Fruit fly (Drosophila melanogaster) whole organism, embryonic: Measurements from ENCODE around the gene kz.

ENCODE experiments used
- Aef1 ChIP-seq: fragments of 200-800 bp; sonication (Bioruptor generic); IDR thresholded peaks from 3 replicates; pipeline ENCODE4 v1.3.6; 2022; ENCODE audit warnings: missing biosample characterization, missing genetic modification characterization
- B-H2 ChIP-seq: fragments of 200-800 bp; sonication (Bioruptor generic); optimal IDR thresholded peaks from 2 replicates; lab custom pipeline; 2018; ENCODE audit warnings: missing biosample characterization, mild to moderate bottlenecking, missing genetic modification characterization
- CG10321 ChIP-seq: fragments of 200-800 bp; sonication (Bioruptor generic); IDR thresholded peaks from 2 replicates; pipeline ENCODE4 v1.3.6; 2022; ENCODE audit warnings: missing biosample characterization, missing genetic modification characterization
- CG10654 ChIP-seq: fragments of 200-800 bp; sonication (Bioruptor generic); optimal IDR thresholded peaks from 2 replicates; lab custom pipeline; 2016; ENCODE audit warnings: missing biosample characterization, missing genetic modification characterization
- CG11398 ChIP-seq: fragments of 200-800 bp; sonication (Bioruptor generic); optimal IDR thresholded peaks from 2 replicates; lab custom pipeline; 2016; ENCODE audit warnings: missing biosample characterization, missing genetic modification characterization
- CG11504 ChIP-seq: fragments of 200-800 bp; sonication (Bioruptor generic); optimal IDR thresholded peaks from 3 replicates; lab custom pipeline; 2019; ENCODE audit warnings: missing biosample characterization, mild to moderate bottlenecking, missing genetic modification characterization, moderate library complexity
- CG11695 ChIP-seq: fragments of 200-800 bp; sonication (Bioruptor generic); IDR thresholded peaks from 3 replicates; pipeline ENCODE4 v1.3.6; 2022; ENCODE audit warnings: missing biosample characterization, missing genetic modification characterization
- CG11723 ChIP-seq: fragments of 200-800 bp; sonication (Bioruptor generic); optimal IDR thresholded peaks from 2 replicates; lab custom pipeline; 2017; ENCODE audit warnings: missing biosample characterization, mild to moderate bottlenecking, missing genetic modification characterization
- CG13296 ChIP-seq: fragments of 200-800 bp; sonication (Bioruptor generic); optimal IDR thresholded peaks from 3 replicates; lab custom pipeline; 2018; ENCODE audit warnings: missing biosample characterization, mild to moderate bottlenecking, missing genetic modification characterization
- CG13624 ChIP-seq: fragments of 200-800 bp; sonication (Bioruptor generic); optimal IDR thresholded peaks from 2 replicates; lab custom pipeline; 2016; ENCODE audit warnings: missing biosample characterization, missing genetic modification characterization
- CG13894 ChIP-seq: fragments of 200-800 bp; sonication (Bioruptor generic); optimal IDR thresholded peaks from 3 replicates; lab custom pipeline; 2018; ENCODE audit warnings: missing biosample characterization, mild to moderate bottlenecking, missing genetic modification characterization, moderate library complexity
- CG15696 ChIP-seq: fragments of 200-800 bp; sonication (Bioruptor generic); optimal IDR thresholded peaks from 2 replicates; lab custom pipeline; 2019; ENCODE audit warnings: missing biosample characterization, mild to moderate bottlenecking, missing genetic modification characterization, moderate library complexity
- CG16779 ChIP-seq: fragments of 200-800 bp; sonication (Bioruptor generic); IDR thresholded peaks from 2 replicates; pipeline ENCODE4 v1.3.6; 2022; ENCODE audit warnings: missing biosample characterization, missing genetic modification characterization
- CG1832 ChIP-seq: fragments of 200-800 bp; sonication (Bioruptor generic); optimal IDR thresholded peaks from 2 replicates; lab custom pipeline; 2017; ENCODE audit warnings: missing biosample characterization, mild to moderate bottlenecking, missing genetic modification characterization, inconsistent platforms
- CG3065 ChIP-seq: fragments of 200-800 bp; sonication (Bioruptor generic); optimal IDR thresholded peaks from 2 replicates; lab custom pipeline; 2016; ENCODE audit warnings: missing biosample characterization, missing genetic modification characterization
- CG31224 ChIP-seq: fragments of 200-800 bp; sonication (Bioruptor generic); IDR thresholded peaks from 2 replicates; pipeline ENCODE4 v1.3.6; 2022; ENCODE audit warnings: missing biosample characterization, missing genetic modification characterization
- CG34224 ChIP-seq: fragments of 200-800 bp; sonication (Bioruptor generic); IDR thresholded peaks from 3 replicates; pipeline ENCODE4 v1.3.6; 2022; ENCODE audit warnings: missing biosample characterization, missing genetic modification characterization; ENCODE audit not compliant: partially characterized antibody
- CG4328 ChIP-seq: fragments of 200-800 bp; sonication (Bioruptor generic); optimal IDR thresholded peaks from 3 replicates; lab custom pipeline; 2017; ENCODE audit warnings: missing biosample characterization, missing genetic modification reagents, missing genetic modification characterization
- CG4360 ChIP-seq: fragments of 200-800 bp; sonication (Bioruptor generic); IDR thresholded peaks from 2 replicates; pipeline ENCODE4 v1.3.6; 2022; ENCODE audit warnings: missing biosample characterization, missing genetic modification characterization
- CG4424 ChIP-seq: fragments of 200-800 bp; sonication (Bioruptor generic); optimal IDR thresholded peaks from 3 replicates; lab custom pipeline; 2016; ENCODE audit warnings: missing biosample characterization, missing genetic modification characterization
- CG4707 ChIP-seq: fragments of 200-800 bp; sonication (Bioruptor generic); optimal IDR thresholded peaks from 2 replicates; lab custom pipeline; 2018; ENCODE audit warnings: missing biosample characterization, mild to moderate bottlenecking, missing genetic modification characterization, moderate library complexity
- CG4730 ChIP-seq: fragments of 200-800 bp; sonication (Bioruptor generic); IDR thresholded peaks from 2 replicates; pipeline ENCODE4 v1.3.6; 2022; ENCODE audit warnings: missing biosample characterization, missing genetic modification characterization
- CG6765 ChIP-seq: fragments of 200-800 bp; sonication (Bioruptor generic); optimal IDR thresholded peaks from 3 replicates; lab custom pipeline; 2017; ENCODE audit warnings: missing biosample characterization, mild to moderate bottlenecking, missing genetic modification characterization
- CG7372 ChIP-seq: fragments of 200-800 bp; sonication (Bioruptor generic); IDR thresholded peaks from 2 replicates; pipeline ENCODE4 v1.3.6; 2022; ENCODE audit warnings: missing biosample characterization, missing genetic modification characterization
- CG9817 ChIP-seq: fragments of 200-800 bp; sonication (Bioruptor generic); optimal IDR thresholded peaks from 2 replicates; lab custom pipeline; 2018; ENCODE audit warnings: missing biosample characterization, mild to moderate bottlenecking, missing genetic modification characterization, moderate library complexity
- Dad ChIP-seq: fragments of 200-800 bp; sonication (Bioruptor generic); optimal IDR thresholded peaks from 3 replicates; lab custom pipeline; 2016; ENCODE audit warnings: missing biosample characterization, missing genetic modification characterization
- Deaf1 ChIP-seq: fragments of 200-800 bp; optimal IDR thresholded peaks from 3 replicates; lab custom pipeline; 2019; ENCODE audit warnings: missing biosample characterization, mild to moderate bottlenecking, missing genetic modification characterization, moderate library complexity
- Dll ChIP-seq: fragments of 200-800 bp; sonication (Bioruptor generic); IDR thresholded peaks from 4 replicates; pipeline ENCODE4 v1.3.6; 2022; ENCODE audit warnings: missing biosample characterization, missing genetic modification characterization; ENCODE audit not compliant: partially characterized antibody
- Ets65A ChIP-seq: fragments of 200-800 bp; sonication (Bioruptor generic); peaks from one replicate; lab custom pipeline; 2016; ENCODE audit warnings: missing biosample characterization, missing genetic modification characterization
- Fer3 ChIP-seq: fragments of 200-800 bp; sonication (Bioruptor generic); optimal IDR thresholded peaks from 2 replicates; lab custom pipeline; 2018; ENCODE audit warnings: missing biosample characterization, mild to moderate bottlenecking, missing genetic modification characterization, moderate library complexity
- GATAe ChIP-seq: fragments of 200-800 bp; sonication (Bioruptor generic); conservative IDR thresholded peaks from 2 replicates; pipeline ENCODE4 v1.3.6; 2022; ENCODE audit warnings: missing biosample characterization, missing genetic modification characterization
- Lim3 ChIP-seq: fragments of 200-800 bp; sonication (Bioruptor generic); IDR thresholded peaks from 2 replicates; pipeline ENCODE4 v1.3.6; 2022; ENCODE audit warnings: missing biosample characterization, missing genetic modification characterization
- Optix ChIP-seq: fragments of 200-800 bp; sonication (Bioruptor generic); IDR thresholded peaks from 3 replicates; pipeline ENCODE4 v1.3.6; 2022; ENCODE audit warnings: missing biosample characterization, missing genetic modification characterization
- Sox100B ChIP-seq: fragments of 200-800 bp; sonication (Bioruptor generic); optimal IDR thresholded peaks from 3 replicates; lab custom pipeline; 2018; ENCODE audit warnings: missing biosample characterization, mild to moderate bottlenecking, missing genetic modification characterization
- abd-A ChIP-seq: fragments of 200-800 bp; sonication (Bioruptor generic); optimal IDR thresholded peaks from 3 replicates; lab custom pipeline; 2019; ENCODE audit warnings: missing biosample characterization, mild to moderate bottlenecking, missing genetic modification characterization, moderate library complexity
- amos ChIP-seq: fragments of 200-800 bp; sonication (Bioruptor generic); IDR thresholded peaks from 2 replicates; pipeline ENCODE4 v1.3.6; 2022; ENCODE audit warnings: missing biosample characterization, missing genetic modification characterization; ENCODE audit not compliant: partially characterized antibody
- cas ChIP-seq: fragments of 200-800 bp; sonication (Bioruptor generic); IDR thresholded peaks from 2 replicates; pipeline ENCODE4 v1.3.6; 2022; ENCODE audit warnings: missing biosample characterization, missing genetic modification characterization
- chm ChIP-seq: fragments of 200-800 bp; sonication (Bioruptor generic); IDR thresholded peaks from 2 replicates; pipeline ENCODE4 v1.3.6; 2022; ENCODE audit warnings: missing biosample characterization, missing genetic modification characterization
- chn ChIP-seq: fragments of 200-800 bp; sonication (Bioruptor generic); optimal IDR thresholded peaks from 2 replicates; lab custom pipeline; 2016; ENCODE audit warnings: missing biosample characterization, missing genetic modification characterization
- ci ChIP-seq: fragments of 200-800 bp; sonication (Bioruptor generic); IDR thresholded peaks from 3 replicates; pipeline ENCODE4 v1.3.6; 2022; ENCODE audit warnings: missing biosample characterization, missing genetic modification characterization
- en ChIP-seq: fragments of 200-800 bp; sonication (Bioruptor generic); optimal IDR thresholded peaks from 2 replicates; lab custom pipeline; 2016; ENCODE audit warnings: missing biosample characterization, missing genetic modification characterization
- eyg ChIP-seq: fragments of 200-800 bp; sonication (Bioruptor generic); optimal IDR thresholded peaks from 3 replicates; lab custom pipeline; 2016; ENCODE audit warnings: missing biosample characterization, missing genetic modification characterization
- gcm ChIP-seq: fragments of 200-800 bp; sonication (Bioruptor generic); optimal IDR thresholded peaks from 2 replicates; lab custom pipeline; 2019; ENCODE audit warnings: missing biosample characterization, mild to moderate bottlenecking, missing genetic modification characterization, moderate library complexity
- hth ChIP-seq: fragments of >200 bp; optimal IDR thresholded peaks from 2 replicates; lab custom pipeline; 2017; ENCODE audit warnings: inconsistent platforms
- mirr ChIP-seq: fragments of 200-800 bp; sonication (Bioruptor generic); optimal IDR thresholded peaks from 3 replicates; lab custom pipeline; 2018; ENCODE audit warnings: missing biosample characterization, mild to moderate bottlenecking, missing genetic modification characterization
- phol ChIP-seq: fragments of 200-800 bp; sonication (Bioruptor generic); optimal IDR thresholded peaks from 3 replicates; lab custom pipeline; 2018; ENCODE audit warnings: missing biosample characterization, mild to moderate bottlenecking, missing genetic modification characterization, moderate library complexity
- sc ChIP-seq, 3 experiments: fragments of >200 bp in 2 of 3; fragments of 200-800 bp in 1 of 3; sonication (Bioruptor generic) in 1 of 3; optimal IDR thresholded peaks; 2 replicates in 2 of 3; 3 replicates in 1 of 3; lab custom pipeline; 2017; ENCODE audit warnings: mild to moderate bottlenecking in 1 of 3, missing biosample characterization in 1 of 3, missing genetic modification characterization in 1 of 3, missing genetic modification reagents in 1 of 3
- slp2 ChIP-seq: fragments of 200-800 bp; sonication (Bioruptor generic); optimal IDR thresholded peaks from 2 replicates; lab custom pipeline; 2016; ENCODE audit warnings: missing biosample characterization, missing genetic modification characterization
- stwl ChIP-seq: fragments of 200-800 bp; sonication (Bioruptor generic); optimal IDR thresholded peaks from 3 replicates; lab custom pipeline; 2018; ENCODE audit warnings: missing biosample characterization, mild to moderate bottlenecking, missing genetic modification characterization, moderate library complexity
- tin ChIP-seq: fragments of 200-800 bp; sonication (Bioruptor generic); optimal IDR thresholded peaks from 3 replicates; lab custom pipeline; 2016; ENCODE audit warnings: missing biosample characterization, missing genetic modification characterization

kz gene

DNA sequence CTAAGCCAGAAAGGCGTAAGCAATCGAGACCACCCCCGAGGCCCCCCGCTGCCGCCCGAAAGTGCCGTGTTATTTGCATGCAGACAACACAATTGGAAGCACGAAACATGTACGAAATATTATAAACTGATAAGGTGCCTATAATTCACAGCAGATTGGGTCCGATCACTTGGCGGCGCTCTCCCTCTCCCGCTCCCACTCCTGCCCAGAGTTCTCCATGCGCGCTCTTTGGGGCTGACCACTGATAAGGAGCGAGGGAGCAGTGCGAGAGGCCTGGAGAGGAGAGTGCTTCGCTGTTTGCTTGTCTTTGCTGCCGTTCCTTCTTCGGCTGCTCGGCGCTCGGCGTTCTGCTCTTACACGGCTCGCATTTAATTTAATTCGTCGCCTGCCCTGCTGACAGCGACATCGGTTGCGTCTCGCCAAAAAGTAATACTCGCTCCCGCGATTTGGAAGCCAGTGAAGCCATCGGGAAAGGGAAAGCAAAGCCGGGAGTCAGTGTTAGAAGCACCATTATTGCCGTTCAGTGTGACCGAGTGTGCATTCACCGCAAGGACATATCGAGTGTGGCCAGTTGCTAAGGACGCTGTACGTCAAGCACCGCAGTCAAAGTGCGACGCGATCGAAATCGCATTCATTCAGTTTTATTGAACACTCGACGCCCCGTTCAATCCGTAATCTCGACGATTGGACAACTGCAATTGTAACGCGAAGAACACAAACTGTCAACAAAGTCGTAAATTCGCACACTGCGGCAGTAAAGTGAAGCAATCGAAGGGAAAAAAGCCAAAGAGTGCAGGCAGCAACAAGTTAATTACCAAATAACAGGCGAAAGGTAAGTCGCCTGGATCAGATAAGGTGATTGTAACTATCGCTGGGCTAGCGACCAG lies 47.4 kb downstream of the kz start (continued):
- TF ChIP-seq CG13624 (no peak), CG4730 (GFP tag; lab: Robert Waterston, UW) (no peak), hth (lab: Kevin White, UChicago) (no peak), CG1832 (GFP tag; lab: Kevin White, UChicago) (no peak), abd-A (tag; lab: Kevin White, UChicago) (no peak), CG11398 (GFP tag; lab: Kevin White, UChicago) (no peak), Aef1 (GFP tag; lab: Robert Waterston, UW) (no peak), CG4328 (GFP tag; lab: Kevin White, UChicago) (no peak), CG11504 (tag; lab: Kevin White, UChicago) (no peak), CG13894 (tag; lab: Kevin White, UChicago) (no peak), CG11695 (GFP tag; lab: Robert Waterston, UW) (no peak), stwl (peak; percentile 92), Optix (no peak), chn (no peak), Dad (GFP tag; lab: Kevin White, UChicago) (no peak), Ets65A (GFP tag; lab: Kevin White, UChicago) (peak; percentile 70), sc (optimal IDR thresholded peaks at IDR 0.05; lab: Kevin White, UChicago) (no peak), sc (GFP tag; optimal IDR thresholded peaks at IDR 0.05; lab: Kevin White, UChicago) (no peak), CG7372 (no peak), CG10654 (GFP tag; lab: Kevin White, UChicago) (no peak), CG15696 (tag; lab: Kevin White, UChicago) (no peak), CG11723 (no peak), CG6765 (GFP tag; lab: Kevin White, UChicago) (no peak), CG13296 (GFP tag; lab: Kevin White, UChicago) (no peak), cas (GFP tag; lab: Robert Waterston, UW) (no peak), Dll (GFP tag; lab: Robert Waterston, UW) (0 out of 4 replicates have a peak, but pooled peaks have one; percentile 35), Deaf1 (tag; lab: Kevin White, UChicago) (peak; percentile 87), Sox100B (GFP tag; lab: Kevin White, UChicago) (no peak), en (GFP tag; lab: Kevin White, UChicago) (no peak), Fer3 (no peak), mirr (peak; percentile 80), tin (GFP tag; lab: Kevin White, UChicago) (no peak), CG16779 (GFP tag; lab: Robert Waterston, UW) (no peak), CG31224 (GFP tag; lab: Robert Waterston, UW) (no peak), Lim3 (GFP tag; lab: Robert Waterston, UW) (no peak), phol (tag; lab: Kevin White, UChicago) (no peak), slp2 (GFP tag; lab: Kevin White, UChicago) (no peak), CG4424 (GFP tag; lab: Kevin White, UChicago) (no peak), CG4707 (GFP tag; lab: Kevin White, UChicago) (no peak), ci (GFP tag; lab: Robert Waterston, UW) (no peak), GATAe (GFP tag; lab: Robert Waterston, UW) (no peak), CG10321 (GFP tag; lab: Robert Waterston, UW) (no peak), CG9817 (tag; lab: Kevin White, UChicago) (no peak), eyg (GFP tag; lab: Kevin White, UChicago) (no peak), gcm (no peak), B-H2 (GFP tag; lab: Kevin White, UChicago) (no peak), chm (GFP tag; lab: Robert Waterston, UW) (no peak), amos (no peak), CG3065 (GFP tag; lab: Kevin White, UChicago) (no peak), CG4360 (GFP tag; lab: Robert Waterston, UW) (no peak), CG34224 (peak; percentile 44; the same call in 1 of the 3 replicates)
